Worm (Caenorhabditis elegans) whole organism, young adult: ENCODE results near the gene srv-28.

Experiments
- B0019.2 ChIP-seq: fragments of 200-800 bp; sonication (Bioruptor generic); conservative IDR thresholded peaks from 2 replicates; pipeline ENCODE4 v1.3.6; 2022; ENCODE audit warnings: missing genetic modification reagents, missing genetic modification characterization, missing compliant biosample characterization
- B0261.1 ChIP-seq: sonication (generic microtip); optimal IDR thresholded peaks from 2 replicates; lab custom pipeline; 2016; ENCODE audit warnings: mild to moderate bottlenecking, missing genetic modification characterization, moderate library complexity, missing compliant biosample characterization
- C17E4.6 ChIP-seq: fragments of 200-800 bp; sonication (Bioruptor generic); IDR thresholded peaks from 2 replicates; pipeline ENCODE4 v1.3.6; 2022; ENCODE audit warnings: missing genetic modification reagents, missing genetic modification characterization, missing compliant biosample characterization
- F22D6.2 ChIP-seq: sonication (generic microtip); optimal IDR thresholded peaks from 2 replicates; lab custom pipeline; 2016; ENCODE audit warnings: mild to moderate bottlenecking, missing genetic modification characterization, missing compliant biosample characterization
- F33H1.4 ChIP-seq: fragments of 200-800 bp; sonication (Bioruptor generic); IDR thresholded peaks from 2 replicates; pipeline ENCODE4 v1.3.6; 2022; ENCODE audit warnings: missing genetic modification reagents, missing genetic modification characterization, missing compliant biosample characterization
- Y53G8AR.9 ChIP-seq: fragments of 200-800 bp; sonication (Bioruptor generic); conservative IDR thresholded peaks from 2 replicates; pipeline ENCODE4 v1.3.6; 2022; ENCODE audit warnings: missing genetic modification reagents, missing genetic modification characterization, missing compliant biosample characterization
- Y95B8A.8 ChIP-seq: fragments of 200-800 bp; sonication (Bioruptor generic); IDR thresholded peaks from 2 replicates; pipeline ENCODE4 v1.3.6; 2022; ENCODE audit warnings: missing genetic modification reagents, missing genetic modification characterization, missing compliant biosample characterization
- ama-1 ChIP-seq, 3 experiments: fragments of 150-350 bp in 1 of 3; sonication (generic microtip) in 2 of 3; optimal IDR thresholded peaks; 2 replicates each; lab custom pipeline; 2014 to 2018; ENCODE audit warnings: missing biosample characterization in 2 of 3, missing genetic modification characterization in 2 of 3, missing genetic modification reagents in 2 of 3
- aptf-2 ChIP-seq: fragments of 200-800 bp; sonication (Bioruptor generic); conservative IDR thresholded peaks from 2 replicates; pipeline ENCODE4 v1.3.6; 2022; ENCODE audit warnings: missing genetic modification reagents, missing genetic modification characterization, missing compliant biosample characterization
- attf-3 ChIP-seq: fragments of 200-800 bp; sonication (Bioruptor generic); conservative IDR thresholded peaks from 2 replicates; pipeline ENCODE4 v1.3.6; 2022; ENCODE audit warnings: missing genetic modification reagents, missing genetic modification characterization, missing compliant biosample characterization
- bed-2 ChIP-seq: fragments of 200-800 bp; sonication (Bioruptor generic); IDR thresholded peaks from 2 replicates; pipeline ENCODE4 v1.3.6; 2022; ENCODE audit warnings: missing genetic modification reagents, missing genetic modification characterization, missing compliant biosample characterization
- ccch-3 ChIP-seq: fragments of 200-800 bp; sonication (Bioruptor generic); optimal IDR thresholded peaks from 2 replicates; lab custom pipeline; 2018; ENCODE audit warnings: mild to moderate bottlenecking, missing genetic modification characterization, missing compliant biosample characterization
- cebp-1 ChIP-seq, 2 experiments: fragments of 200-800 bp in 1 of 2; sonication (Bioruptor generic) in 1 of 2; sonication (generic microtip) in 1 of 2; IDR thresholded peaks in 1 of 2; optimal IDR thresholded peaks in 1 of 2; 2 replicates each; pipeline versions ENCODE4 v1.3.6 to Lab custom; 2017 to 2022; ENCODE audit warnings: missing compliant biosample characterization in 2 of 2, missing genetic modification characterization in 2 of 2, mild to moderate bottlenecking in 1 of 2, missing genetic modification reagents in 1 of 2, moderate library complexity in 1 of 2
- ceh-27 ChIP-seq: fragments of 200-800 bp; sonication (Bioruptor generic); optimal IDR thresholded peaks from 2 replicates; lab custom pipeline; 2018; ENCODE audit warnings: mild to moderate bottlenecking, missing genetic modification characterization, moderate library complexity, missing compliant biosample characterization
- ceh-40 ChIP-seq: fragments of 200-800 bp; sonication (Bioruptor generic); IDR thresholded peaks from 2 replicates; pipeline ENCODE4 v1.3.6; 2022; ENCODE audit warnings: missing genetic modification characterization, missing compliant biosample characterization
- ceh-91 ChIP-seq: fragments of 200-800 bp; sonication (Bioruptor generic); IDR thresholded peaks from 2 replicates; pipeline ENCODE4 v1.3.6; 2022; ENCODE audit warnings: missing genetic modification reagents, missing genetic modification characterization, missing compliant biosample characterization
- chd-7 ChIP-seq: sonication (generic microtip); optimal IDR thresholded peaks from 2 replicates; lab custom pipeline; 2016; ENCODE audit warnings: mild to moderate bottlenecking, missing genetic modification characterization, moderate library complexity, missing compliant biosample characterization
- die-1 ChIP-seq: sonication (generic microtip); optimal IDR thresholded peaks from 2 replicates; lab custom pipeline; 2016; ENCODE audit warnings: missing genotype, mild to moderate bottlenecking, missing genetic modification characterization, missing compliant biosample characterization
- ets-4 ChIP-seq: fragments of 200-800 bp; sonication (Bioruptor generic); optimal IDR thresholded peaks from 2 replicates; lab custom pipeline; 2018; ENCODE audit warnings: mild to moderate bottlenecking, missing genetic modification characterization, missing compliant biosample characterization
- fkh-3 ChIP-seq: sonication (generic microtip); optimal IDR thresholded peaks from 2 replicates; lab custom pipeline; 2016; ENCODE audit warnings: mild to moderate bottlenecking, missing genetic modification characterization, missing compliant biosample characterization
- hlh-12 ChIP-seq: sonication (generic microtip); optimal IDR thresholded peaks from 2 replicates; lab custom pipeline; 2016; ENCODE audit warnings: missing genetic modification characterization, missing compliant biosample characterization
- hmg-20 ChIP-seq: fragments of 200-800 bp; sonication (Bioruptor generic); IDR thresholded peaks from 2 replicates; pipeline ENCODE4 v1.3.6; 2022; ENCODE audit warnings: missing genetic modification reagents, missing genetic modification characterization, missing compliant biosample characterization
- hrde-1 ChIP-seq: sonication (generic microtip); optimal IDR thresholded peaks from 2 replicates; lab custom pipeline; 2016; ENCODE audit warnings: missing genetic modification characterization, mild to moderate bottlenecking, missing compliant biosample characterization, moderate library complexity, missing genotype, missing genetic modification reagents, borderline replicate concordance
- let-526 ChIP-seq: fragments of 200-800 bp; sonication (Bioruptor generic); IDR thresholded peaks from 2 replicates; pipeline ENCODE4 v1.3.6; 2022; ENCODE audit warnings: missing genetic modification reagents, missing genetic modification characterization, missing compliant biosample characterization
- lin-35 ChIP-seq, 3 experiments: fragments of 150-350 bp in 2 of 3; sonication (generic microtip) in 1 of 3; optimal IDR thresholded peaks; 2 replicates each; lab custom pipeline; 2014 to 2018; ENCODE audit warnings: missing biosample characterization in 3 of 3, missing genetic modification characterization in 3 of 3, missing genetic modification reagents in 3 of 3
- lin-40 ChIP-seq: sonication (generic microtip); optimal IDR thresholded peaks from 2 replicates; lab custom pipeline; 2016; ENCODE audit warnings: missing genetic modification characterization, mild to moderate bottlenecking, missing compliant biosample characterization, missing genotype, missing genetic modification reagents
- lsy-27 ChIP-seq: sonication (generic microtip); optimal IDR thresholded peaks from 2 replicates; lab custom pipeline; 2017; ENCODE audit warnings: missing genetic modification characterization, mild to moderate bottlenecking, missing compliant biosample characterization, antibody characterized with exemption, missing genotype, borderline replicate concordance; ENCODE audit not compliant: insufficient read depth
- mes-4 ChIP-seq: sonication (generic microtip); optimal IDR thresholded peaks from 2 replicates; lab custom pipeline; 2016; ENCODE audit warnings: missing genotype, missing genetic modification characterization, missing compliant biosample characterization
- nfyb-1 ChIP-seq: fragments of 200-800 bp; sonication (Bioruptor generic); IDR thresholded peaks from 2 replicates; pipeline ENCODE4 v1.3.6; 2022; ENCODE audit warnings: missing genetic modification reagents, missing genetic modification characterization, missing compliant biosample characterization
- nhr-179 ChIP-seq: sonication (generic microtip); optimal IDR thresholded peaks from 2 replicates; lab custom pipeline; 2016; ENCODE audit warnings: mild to moderate bottlenecking, missing genetic modification characterization, missing compliant biosample characterization
- nhr-80 ChIP-seq: sonication (generic microtip); optimal IDR thresholded peaks from 2 replicates; lab custom pipeline; 2016; ENCODE audit warnings: missing genetic modification characterization, missing compliant biosample characterization
- nhr-90 ChIP-seq: sonication (generic microtip); optimal IDR thresholded peaks from 2 replicates; lab custom pipeline; 2016; ENCODE audit warnings: missing genotype, mild to moderate bottlenecking, missing genetic modification characterization, missing compliant biosample characterization
- pbrm-1 ChIP-seq: fragments of 200-800 bp; sonication (Bioruptor generic); IDR thresholded peaks from 2 replicates; pipeline ENCODE4 v1.3.6; 2022; ENCODE audit warnings: missing genetic modification reagents, missing genetic modification characterization, missing compliant biosample characterization
- sdz-38 ChIP-seq: sonication (generic microtip); optimal IDR thresholded peaks from 2 replicates; lab custom pipeline; 2016; ENCODE audit warnings: missing genotype, missing genetic modification characterization, missing compliant biosample characterization
- snpc-1.1 ChIP-seq: sonication (generic microtip); optimal IDR thresholded peaks from 2 replicates; lab custom pipeline; 2017; ENCODE audit warnings: missing genetic modification characterization, mild to moderate bottlenecking, missing compliant biosample characterization, antibody characterized with exemption, moderate library complexity, missing genotype, missing genetic modification reagents; ENCODE audit not compliant: insufficient read depth
- somi-1 ChIP-seq: fragments of 200-800 bp; sonication (Bioruptor generic); optimal IDR thresholded peaks from 2 replicates; lab custom pipeline; 2018; ENCODE audit warnings: mild to moderate bottlenecking, missing genetic modification characterization, missing compliant biosample characterization
- sptf-2 ChIP-seq: fragments of 200-800 bp; sonication (Bioruptor generic); optimal IDR thresholded peaks from 2 replicates; lab custom pipeline; 2018; ENCODE audit warnings: mild to moderate bottlenecking, missing genetic modification characterization, missing compliant biosample characterization
- tbx-9 ChIP-seq: sonication (generic microtip); optimal IDR thresholded peaks from 2 replicates; lab custom pipeline; 2016; ENCODE audit warnings: borderline replicate concordance, missing genetic modification characterization, inconsistent platforms, missing compliant biosample characterization
- unc-130 ChIP-seq: sonication (generic microtip); optimal IDR thresholded peaks from 2 replicates; lab custom pipeline; 2016; ENCODE audit warnings: missing genetic modification reagents, missing genetic modification characterization, missing compliant biosample characterization
- unc-62 ChIP-seq: fragments of 150-350 bp; optimal IDR thresholded peaks from 2 replicates; lab custom pipeline; 2014; ENCODE audit warnings: missing biosample characterization, missing genetic modification reagents, missing genetic modification characterization
- xnd-1 ChIP-seq: sonication (generic microtip); optimal IDR thresholded peaks from 2 replicates; lab custom pipeline; 2016; ENCODE audit warnings: missing genotype, missing genetic modification reagents, missing genetic modification characterization, missing compliant biosample characterization
- ztf-22 ChIP-seq: fragments of 200-800 bp; sonication (Bioruptor generic); optimal IDR thresholded peaks from 2 replicates; lab custom pipeline; 2018; ENCODE audit warnings: mild to moderate bottlenecking, missing genetic modification characterization, moderate library complexity, missing compliant biosample characterization
- ztf-28 ChIP-seq: fragments of 200-800 bp; sonication (Bioruptor generic); IDR thresholded peaks from 2 replicates; pipeline ENCODE4 v1.3.6; 2022; ENCODE audit warnings: missing genetic modification reagents, missing genetic modification characterization, missing compliant biosample characterization

The srv-28 gene

DNA sequence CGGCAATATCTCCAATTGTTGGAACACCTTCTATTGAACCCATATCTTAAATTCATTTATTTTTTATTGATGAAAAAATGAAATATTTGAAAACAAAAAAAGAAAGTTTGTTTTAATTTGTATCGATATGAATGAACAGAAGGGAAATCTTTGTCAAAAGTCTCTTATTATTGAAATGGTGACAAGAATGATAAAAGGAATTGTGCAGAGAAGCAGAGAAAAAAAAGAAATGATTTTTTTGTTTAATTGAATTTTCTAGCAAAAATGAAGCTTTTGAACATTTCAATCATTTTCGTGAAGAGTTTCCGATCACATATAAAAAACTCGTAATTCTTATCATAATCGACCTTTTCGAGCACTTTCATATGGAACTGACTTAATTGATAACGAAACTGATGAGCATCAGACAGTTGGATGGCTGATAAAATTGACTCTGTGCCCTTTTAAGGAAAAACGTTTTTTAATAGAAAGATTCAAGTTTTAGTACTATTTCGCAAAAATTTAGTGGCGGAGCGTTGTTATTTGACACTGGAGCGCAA is 12.6 kb upstream of the srv-28 start, which contains the start of the genes aat-4 and T13A10.1:
TSS of gene aat-4 (minus strand) at position 51 of the 539 bp plus-strand sequence.
TSS of gene T13A10.1 (plus strand) at position 411 of the 539 bp plus-strand sequence.
- TF ChIP-seq ceh-91 (GFP tag; lab: Robert Waterston, UW) (no peak), Y95B8A.8 (GFP tag; lab: Robert Waterston, UW) (no peak), Y53G8AR.9 (no peak), mes-4 (tag; lab: Kevin White, UChicago) (no peak), nhr-80 (tag; lab: Kevin White, UChicago) (peak; percentile 89)

DNA sequence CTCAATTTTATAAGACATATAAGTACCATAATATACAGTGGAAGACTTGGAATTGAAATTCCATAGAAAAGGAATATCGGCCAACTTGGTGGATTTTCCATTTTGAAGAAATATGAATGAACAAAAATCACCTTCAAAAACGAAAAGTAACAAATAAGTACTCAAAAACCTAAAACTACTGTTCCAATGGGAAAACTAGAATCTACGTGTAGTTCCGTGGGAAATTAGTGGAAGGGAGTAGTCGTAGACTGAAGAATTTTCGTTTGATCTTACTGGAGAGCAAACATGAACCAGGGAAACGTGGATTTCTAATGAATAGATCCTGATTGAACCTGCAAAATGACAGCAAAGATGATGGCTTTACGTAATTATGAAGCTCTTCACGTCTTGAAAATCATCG is 8.8 kb upstream of the srv-28 start, which contains the start of gene srv-31:
TSS of gene srv-31 (minus strand) at position 101 of the 400 bp plus-strand sequence.
- TF ChIP-seq die-1 (tag; lab: Kevin White, UChicago) (no peak), bed-2 (GFP tag; lab: Robert Waterston, UW) (no peak), nfyb-1 (no peak), Y53G8AR.9 (no peak), B0261.1 (tag; lab: Kevin White, UChicago) (no peak), B0019.2 (no peak), chd-7 (tag; lab: Kevin White, UChicago) (no peak), somi-1 (GFP tag; lab: Kevin White, UChicago) (no peak), tbx-9 (no peak), hrde-1 (tag; lab: Kevin White, UChicago) (no peak), ceh-27 (no peak), ets-4 (GFP tag; lab: Kevin White, UChicago) (no peak), xnd-1 (tag; lab: Kevin White, UChicago) (no peak), cebp-1 (GFP tag; IDR thresholded peaks at IDR 0.05; lab: Robert Waterston, UW) (no peak), cebp-1 (tag; optimal IDR thresholded peaks at IDR 0.05; lab: Kevin White, UChicago) (no peak), pbrm-1 (GFP tag; lab: Robert Waterston, UW) (no peak)

DNA sequence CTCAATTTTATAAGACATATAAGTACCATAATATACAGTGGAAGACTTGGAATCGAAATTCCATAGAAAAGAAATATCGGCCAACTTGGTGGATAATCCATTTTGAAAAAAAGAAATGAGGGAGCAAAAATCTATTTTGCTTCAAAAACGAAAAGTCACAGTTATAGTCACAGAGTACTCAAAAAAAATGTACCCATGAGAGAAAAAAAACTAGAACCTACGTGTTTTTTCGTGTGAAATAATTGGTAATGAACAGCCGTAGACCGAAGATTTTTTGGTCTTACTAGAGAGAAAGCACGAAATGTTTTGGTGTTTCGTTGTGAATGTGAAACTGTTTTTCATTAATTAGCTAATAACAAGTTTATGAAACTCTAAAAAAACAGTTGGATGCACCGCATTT is 6.2 kb upstream of the srv-28 start, which contains the start of gene srv-30:
TSS of gene srv-30 (minus strand) at position 101 of the 400 bp plus-strand sequence.
- TF ChIP-seq ccch-3 (GFP tag; lab: Kevin White, UChicago) (no peak), unc-62 (GFP tag; lab: Kevin White, UChicago) (no peak), nhr-90 (no peak), F22D6.2 (tag; lab: Kevin White, UChicago) (no peak), fkh-3 (no peak), die-1 (tag; lab: Kevin White, UChicago) (no peak), ama-1 (optimal IDR thresholded peaks at IDR 0.05; lab: Kevin White, UChicago) (no peak), ama-1 (GFP tag; optimal IDR thresholded peaks at IDR 0.05; lab: Kevin White, UChicago) (no peak), let-526 (GFP tag; lab: Robert Waterston, UW) (no peak), hmg-20 (GFP tag; lab: Robert Waterston, UW) (no peak)

- TF ChIP-seq C17E4.6 (GFP tag; lab: Robert Waterston, UW) (no peak), F33H1.4 (GFP tag; lab: Robert Waterston, UW) (no peak), aptf-2 (GFP tag; lab: Robert Waterston, UW) (no peak), sdz-38 (tag; lab: Kevin White, UChicago) (no peak), lin-40 (no peak), lsy-27 (tag; lab: Kevin White, UChicago) (no peak), ztf-22 (GFP tag; lab: Kevin White, UChicago) (no peak), ztf-28 (GFP tag; lab: Robert Waterston, UW) (no peak), hlh-12 (tag; lab: Kevin White, UChicago) (no peak), attf-3 (GFP tag; lab: Robert Waterston, UW) (no peak), snpc-1.1 (tag; lab: Kevin White, UChicago) (no peak), ceh-40 (GFP tag; lab: Robert Waterston, UW) (no peak), lin-35 (GFP tag; optimal IDR thresholded peaks at IDR 0.05; lab: Kevin White, UChicago) (no peak), nhr-179 (tag; lab: Kevin White, UChicago) (no peak), ceh-91 (GFP tag; lab: Robert Waterston, UW) (no peak), unc-130 (GFP tag; lab: Kevin White, UChicago) (no peak), nfyb-1 (no peak), sptf-2 (no peak)
These were observed 3.4 kb upstream of the srv-28 start, which contains the start of gene srv-29 for ce11 chrIV:6266499-6266898. Gene srv-29, minus strand, starts transcription at chrIV:6266599.
